Worm (Caenorhabditis elegans) whole organism, L4 larva: ENCODE results near the gene lst-2.
A peak's percentile ranks its signal among the peaks of the same experiment; 100 is the strongest.

Experiments used
- F10B5.3 ChIP-seq: sonication (generic microtip); optimal IDR thresholded peaks from 2 replicates; lab custom pipeline; 2016; ENCODE audit warnings: mild to moderate bottlenecking, missing genetic modification characterization, missing compliant biosample characterization
- R02D3.7 ChIP-seq: fragments of 150-350 bp; sonication (generic microtip); optimal IDR thresholded peaks from 3 replicates; lab custom pipeline; 2014; ENCODE audit warnings: missing biosample characterization, missing genetic modification characterization
- T20F7.1 ChIP-seq: fragments of 200-800 bp; sonication (Bioruptor generic); optimal IDR thresholded peaks from 2 replicates; lab custom pipeline; 2018; ENCODE audit warnings: mild to moderate bottlenecking, missing genetic modification characterization, missing compliant biosample characterization
- Y5F2A.4 ChIP-seq: fragments of 200-800 bp; sonication (Bioruptor generic); optimal IDR thresholded peaks from 2 replicates; lab custom pipeline; 2018; ENCODE audit warnings: mild to moderate bottlenecking, missing genetic modification characterization, missing compliant biosample characterization
- aha-1 ChIP-seq: fragments of 150-350 bp; peaks from one replicate; lab custom pipeline; 2014; ENCODE audit warnings: missing biosample characterization, missing genetic modification characterization
- attf-4 ChIP-seq: sonication (generic microtip); optimal IDR thresholded peaks from 3 replicates; lab custom pipeline; 2017; ENCODE audit warnings: missing biosample characterization, missing genetic modification characterization
- ceh-28 ChIP-seq: fragments of 150-350 bp; optimal IDR thresholded peaks from 2 replicates; lab custom pipeline; 2014; ENCODE audit warnings: missing biosample characterization, missing genetic modification reagents, missing genetic modification characterization
- ceh-32 ChIP-seq: sonication (generic microtip); optimal IDR thresholded peaks from 2 replicates; lab custom pipeline; 2016; ENCODE audit warnings: mild to moderate bottlenecking, missing genetic modification characterization, missing compliant biosample characterization; ENCODE audit not compliant: poor library complexity
- ceh-44 ChIP-seq: fragments of 200-800 bp; sonication (Bioruptor generic); IDR thresholded peaks from 2 replicates; pipeline ENCODE4 v1.3.6; 2022; ENCODE audit warnings: missing genetic modification reagents, missing genetic modification characterization, missing compliant biosample characterization
- ces-1 ChIP-seq: fragments of 150-350 bp; sonication (generic microtip); optimal IDR thresholded peaks from 4 replicates; lab custom pipeline; 2014; ENCODE audit warnings: missing biosample characterization, missing genetic modification reagents, missing genetic modification characterization
- daf-19 ChIP-seq: fragments of 200-800 bp; sonication (Bioruptor generic); conservative IDR thresholded peaks from 2 replicates; pipeline ENCODE4 v1.3.6; 2022; ENCODE audit warnings: missing genetic modification characterization, missing compliant biosample characterization
- daf-8 ChIP-seq: fragments of 200-800 bp; sonication (Bioruptor generic); IDR thresholded peaks from 2 replicates; pipeline ENCODE4 v1.3.6; 2022; ENCODE audit warnings: missing genetic modification characterization, missing compliant biosample characterization
- dpl-1 ChIP-seq: fragments of 150-350 bp; optimal IDR thresholded peaks from 2 replicates; lab custom pipeline; 2014; ENCODE audit warnings: missing biosample characterization, missing genetic modification reagents, missing genetic modification characterization
- dve-1 ChIP-seq: sonication (generic microtip); optimal IDR thresholded peaks from 2 replicates; lab custom pipeline; 2017; ENCODE audit warnings: antibody characterized with exemption, mild to moderate bottlenecking, missing genetic modification characterization, missing compliant biosample characterization; ENCODE audit not compliant: insufficient read depth
- egl-43 ChIP-seq: fragments of 200-800 bp; sonication (Bioruptor generic); IDR thresholded peaks from 2 replicates; pipeline ENCODE4 v1.3.6; 2022; ENCODE audit warnings: missing genetic modification reagents, missing genetic modification characterization, missing compliant biosample characterization
- fkh-10 ChIP-seq: fragments of 150-350 bp; optimal IDR thresholded peaks from 2 replicates; lab custom pipeline; 2014; ENCODE audit warnings: missing biosample characterization, missing genetic modification reagents, missing genetic modification characterization
- hlh-11 ChIP-seq: fragments of 200-800 bp; sonication (Bioruptor generic); optimal IDR thresholded peaks from 2 replicates; lab custom pipeline; 2018; ENCODE audit warnings: mild to moderate bottlenecking, missing genetic modification characterization, missing compliant biosample characterization
- lin-13 ChIP-seq: fragments of 150-350 bp; optimal IDR thresholded peaks from 2 replicates; lab custom pipeline; 2014; ENCODE audit warnings: missing biosample characterization, missing genetic modification reagents, missing genetic modification characterization
- lin-38 ChIP-seq: fragments of 200-800 bp; sonication (Bioruptor generic); IDR thresholded peaks from 2 replicates; pipeline ENCODE4 v1.3.6; 2022; ENCODE audit warnings: missing genetic modification reagents, missing genetic modification characterization, missing compliant biosample characterization
- mep-1 ChIP-seq: fragments of 150-350 bp; sonication (generic microtip); optimal IDR thresholded peaks from 3 replicates; lab custom pipeline; 2014; ENCODE audit warnings: missing biosample characterization, missing genetic modification characterization
- mes-2 ChIP-seq: sonication (generic microtip); optimal IDR thresholded peaks from 2 replicates; lab custom pipeline; 2016; ENCODE audit warnings: missing genotype, mild to moderate bottlenecking, missing genetic modification characterization, missing compliant biosample characterization; ENCODE audit not compliant: poor library complexity, severe bottlenecking
- nhr-10 ChIP-seq: fragments of 150-350 bp; optimal IDR thresholded peaks from 2 replicates; lab custom pipeline; 2014; ENCODE audit warnings: missing biosample characterization, missing genetic modification characterization
- nhr-11 ChIP-seq: fragments of 150-350 bp; optimal IDR thresholded peaks from 2 replicates; lab custom pipeline; 2014; ENCODE audit warnings: missing biosample characterization, missing genetic modification characterization
- pqm-1 ChIP-seq: sonication (generic microtip); optimal IDR thresholded peaks from 2 replicates; lab custom pipeline; 2017; ENCODE audit warnings: missing biosample characterization, missing genetic modification characterization
- set-16 ChIP-seq: fragments of 200-800 bp; sonication (Bioruptor generic); IDR thresholded peaks from 2 replicates; pipeline ENCODE4 v1.3.6; 2022; ENCODE audit warnings: missing genetic modification reagents, missing genetic modification characterization, missing compliant biosample characterization
- snpc-4 ChIP-seq: fragments of 150-350 bp; optimal IDR thresholded peaks from 2 replicates; lab custom pipeline; 2014; ENCODE audit warnings: missing biosample characterization, missing genetic modification characterization
- spr-1 ChIP-seq: sonication (generic microtip); optimal IDR thresholded peaks from 2 replicates; lab custom pipeline; 2016; ENCODE audit warnings: mild to moderate bottlenecking, missing genetic modification characterization, missing compliant biosample characterization
- unc-39 ChIP-seq: sonication (generic microtip); optimal IDR thresholded peaks from 2 replicates; lab custom pipeline; 2017; ENCODE audit warnings: missing biosample characterization, missing genetic modification characterization
- unc-62 ChIP-seq, 3 experiments: fragments of 150-350 bp in 1 of 3; sonication (generic microtip); optimal IDR thresholded peaks in 2 of 3; peaks in 1 of 3; 1 replicate in 1 of 3; 2 replicates in 2 of 3; lab custom pipeline; 2014 to 2017; ENCODE audit warnings: missing biosample characterization in 3 of 3, missing genetic modification characterization in 3 of 3, missing genetic modification reagents in 3 of 3, missing genotype in 1 of 3
- zag-1 ChIP-seq: fragments of 150-350 bp; optimal IDR thresholded peaks from 2 replicates; lab custom pipeline; 2014; ENCODE audit warnings: missing biosample characterization, missing genetic modification characterization
- zfp-2 ChIP-seq: sonication (generic microtip); optimal IDR thresholded peaks from 2 replicates; lab custom pipeline; 2016; ENCODE audit warnings: mild to moderate bottlenecking, missing genetic modification characterization, missing compliant biosample characterization
- ztf-11 ChIP-seq: fragments of 150-350 bp; optimal IDR thresholded peaks from 2 replicates; lab custom pipeline; 2014; ENCODE audit warnings: missing biosample characterization, missing genetic modification characterization
- ztf-7 ChIP-seq: fragments of 150-350 bp; optimal IDR thresholded peaks from 2 replicates; lab custom pipeline; 2014; ENCODE audit warnings: missing biosample characterization, missing genetic modification characterization

The lst-2 gene

ce11 chrX:4383316-4383936 lies at the start of gene lst-2:
Gene lst-2, minus strand, starts transcription at chrX:4383366.
- TF ChIP-seq unc-62 (GFP tag; optimal IDR thresholded peaks at IDR 0.05 in 1 of 2; lab: Kevin White, UChicago) (peak in 1 of 2 experiments; percentile 8), unc-62 (tag; optimal IDR thresholded peaks at IDR 0.05; lab: Kevin White, UChicago) (no peak), hlh-11 (peak; percentile 6), T20F7.1 (GFP tag; lab: Kevin White, UChicago) (no peak), dve-1 (tag; lab: Kevin White, UChicago) (no peak), set-16 (peak; percentile 77), snpc-4 (no peak), nhr-10 (tag; lab: Kevin White, UChicago) (no peak), pqm-1 (tag; lab: Kevin White, UChicago) (peak; percentile 1)

ce11 chrX:4429364-4429763 lies 46.2 kb upstream of the lst-2 start:
- TF ChIP-seq unc-62 (GFP tag; optimal IDR thresholded peaks at IDR 0.05 in 1 of 2; lab: Kevin White, UChicago) (peak in 1 of 2 experiments; percentile 82), unc-62 (tag; optimal IDR thresholded peaks at IDR 0.05; lab: Kevin White, UChicago) (no peak), attf-4 (tag; lab: Kevin White, UChicago) (no peak)
- TF ChIP-seq, all 104 proteins: peak for 1

ce11 chrX:4427387-4427786 lies 44.2 kb upstream of the lst-2 start:
- no peak for TF ChIP-seq T20F7.1 (GFP tag; lab: Kevin White, UChicago)
- peak in 1 of 2 experiments; percentile 96 for TF ChIP-seq unc-62 (GFP tag; optimal IDR thresholded peaks at IDR 0.05 in 1 of 2; lab: Kevin White, UChicago)
- TF ChIP-seq unc-62 (tag; optimal IDR thresholded peaks at IDR 0.05; lab: Kevin White, UChicago) = no peak

- no peak for TF ChIP-seq daf-8 (GFP tag; lab: Robert Waterston, UW)
- no peak for TF ChIP-seq ceh-32 (tag; lab: Kevin White, UChicago)
- no peak for TF ChIP-seq ceh-44
- peak; percentile 64 for TF ChIP-seq fkh-10
- no peak for TF ChIP-seq lin-38 (GFP tag; lab: Robert Waterston, UW)
- TF ChIP-seq, all 104 proteins: peak for 1
Observed at ce11 chrX:4426496-4426895, 43.3 kb upstream of the lst-2 start.

ce11 chrX:4424254-4424653 lies 41.1 kb upstream of the lst-2 start:
- TF ChIP-seq zag-1 = no peak
- no peak for TF ChIP-seq dve-1 (tag; lab: Kevin White, UChicago)
- TF ChIP-seq ztf-11 = no peak
- no peak for TF ChIP-seq R02D3.7
- TF ChIP-seq spr-1 = no peak
- TF ChIP-seq ztf-7 (tag; lab: Kevin White, UChicago) = no peak
- peak; percentile 39 for TF ChIP-seq fkh-10
- no peak for TF ChIP-seq ceh-28
- no peak for TF ChIP-seq nhr-11
- TF ChIP-seq zfp-2 (tag; lab: Kevin White, UChicago) = no peak
- no peak for TF ChIP-seq hlh-11
- no peak for TF ChIP-seq Y5F2A.4
- no peak for TF ChIP-seq daf-19 (GFP tag; lab: Robert Waterston, UW)
- TF ChIP-seq dpl-1 (GFP tag; lab: Kevin White, UChicago) = no peak
- no peak for TF ChIP-seq F10B5.3
- TF ChIP-seq mep-1 (tag; lab: Kevin White, UChicago) = no peak
- TF ChIP-seq ces-1 = peak; percentile 13

- no peak for TF ChIP-seq mes-2
- no peak for TF ChIP-seq lin-13 (GFP tag; lab: Kevin White, UChicago)
- no peak for TF ChIP-seq attf-4 (tag; lab: Kevin White, UChicago)
- no peak for TF ChIP-seq unc-39 (tag; lab: Kevin White, UChicago)
- no peak for TF ChIP-seq egl-43
- TF ChIP-seq aha-1 (tag; lab: Kevin White, UChicago) = peak; percentile 46
Observed at ce11 chrX:4418751-4419150, 35.6 kb upstream of the lst-2 start, which contains the start of gene dop-1. Gene dop-1, minus strand, starts transcription at chrX:4418851.
